Fruit fly (Drosophila melanogaster): ENCODE data around the gene CG46468.

The CG46468 gene

dm6 chr2L:9566656-9567055, 1.4 kb upstream of the CG46468 start, which contains the start of gene jp:
jp (minus strand) TSS chr2L:9566750.
- TF ChIP-seq CG10348 (GFP tag; IDR thresholded peaks at IDR 0.05) (no peak), CG13204 (GFP tag; optimal IDR thresholded peaks at IDR 0.05) (peak; percentile 24), Pif1A (GFP tag; optimal IDR thresholded peaks at IDR 0.05) (no peak), Ets98B (GFP tag; IDR thresholded peaks at IDR 0.05) (no peak), CG15710 (tag; optimal IDR thresholded peaks at IDR 0.05) (no peak)

dm6 chr2L:9564527-9564926, 711 bp downstream of the CG46468 start:
- peak; percentile 70 for TF ChIP-seq CG32121 (GFP tag; IDR thresholded peaks at IDR 0.05)
- TF ChIP-seq CG34367 (tag; optimal IDR thresholded peaks at IDR 0.05) = no peak
- TF ChIP-seq Pif1B (GFP tag; optimal IDR thresholded peaks at IDR 0.05) = no peak
- no peak for TF ChIP-seq EcR (GFP tag; optimal IDR thresholded peaks at IDR 0.05)
- no peak for TF ChIP-seq CG17806 (tag; optimal IDR thresholded peaks at IDR 0.05)
- TF ChIP-seq CG13204 (GFP tag; optimal IDR thresholded peaks at IDR 0.05) = no peak
- peak; percentile 40 for TF ChIP-seq Pif1A (GFP tag; optimal IDR thresholded peaks at IDR 0.05)
- TF ChIP-seq CG9948 (tag; optimal IDR thresholded peaks at IDR 0.05) = peak; percentile 48
- TF ChIP-seq CG8159 (tag; optimal IDR thresholded peaks at IDR 0.05) = peak; percentile 41
- no peak for TF ChIP-seq rn (GFP tag; IDR thresholded peaks at IDR 0.05)
- no peak for TF ChIP-seq CG12605 (GFP tag; IDR thresholded peaks at IDR 0.05)
- TF ChIP-seq Ets98B (GFP tag; IDR thresholded peaks at IDR 0.05) = peak; percentile 55
- TF ChIP-seq CG4496 (GFP tag; IDR thresholded peaks at IDR 0.05) = peak; percentile 60; the same call in 2 of the 3 replicates
- TF ChIP-seq D1 (tag; optimal IDR thresholded peaks at IDR 0.05) = no peak
- peak; percentile 53; the same call in 1 of the 3 replicates for TF ChIP-seq fd96Ca (GFP tag; IDR thresholded peaks at IDR 0.05)
- TF ChIP-seq gl (tag; optimal IDR thresholded peaks at IDR 0.05) = no peak
- TF ChIP-seq CG14655 (GFP tag; optimal IDR thresholded peaks at IDR 0.05) = peak; percentile 85
- peak; percentile 30; the same call in 1 of the 2 replicates for TF ChIP-seq CG10348 (GFP tag; IDR thresholded peaks at IDR 0.05)
- TF ChIP-seq Snoo (tag; optimal IDR thresholded peaks at IDR 0.05) = no peak
- TF ChIP-seq CG15710 (tag; optimal IDR thresholded peaks at IDR 0.05) = peak; percentile 44
- peak; percentile 76 for TF ChIP-seq CG8301 (tag; optimal IDR thresholded peaks at IDR 0.05)

DNA sequence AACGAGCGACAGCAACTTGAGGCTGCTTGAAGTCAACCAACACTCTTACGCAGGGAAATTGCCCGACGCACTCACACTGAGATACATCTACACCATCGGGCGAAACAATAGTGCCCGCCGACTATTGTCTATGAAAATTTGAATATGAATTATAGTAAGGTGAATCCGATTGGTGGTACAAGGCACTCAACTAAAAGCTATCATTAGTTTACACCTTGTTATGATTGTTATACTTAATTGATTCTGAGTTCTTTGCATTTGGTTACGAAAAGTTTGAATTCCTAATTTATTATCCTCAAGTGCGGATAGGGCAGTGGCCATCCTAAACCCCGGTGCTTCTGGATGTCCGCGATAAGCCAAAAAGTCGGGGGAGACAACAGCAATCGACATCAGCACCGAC, 2.5 kb downstream of the CG46468 start:
- no peak for TF ChIP-seq EcR (GFP tag; optimal IDR thresholded peaks at IDR 0.05)
- no peak for TF ChIP-seq Ets98B (GFP tag; IDR thresholded peaks at IDR 0.05)
- no peak for TF ChIP-seq CG9948 (tag; optimal IDR thresholded peaks at IDR 0.05)
- peak; percentile 8 for TF ChIP-seq CG8159 (tag; optimal IDR thresholded peaks at IDR 0.05)
- no peak for TF ChIP-seq CG8301 (tag; optimal IDR thresholded peaks at IDR 0.05)
- no peak for TF ChIP-seq fd96Ca (GFP tag; IDR thresholded peaks at IDR 0.05)

DNA sequence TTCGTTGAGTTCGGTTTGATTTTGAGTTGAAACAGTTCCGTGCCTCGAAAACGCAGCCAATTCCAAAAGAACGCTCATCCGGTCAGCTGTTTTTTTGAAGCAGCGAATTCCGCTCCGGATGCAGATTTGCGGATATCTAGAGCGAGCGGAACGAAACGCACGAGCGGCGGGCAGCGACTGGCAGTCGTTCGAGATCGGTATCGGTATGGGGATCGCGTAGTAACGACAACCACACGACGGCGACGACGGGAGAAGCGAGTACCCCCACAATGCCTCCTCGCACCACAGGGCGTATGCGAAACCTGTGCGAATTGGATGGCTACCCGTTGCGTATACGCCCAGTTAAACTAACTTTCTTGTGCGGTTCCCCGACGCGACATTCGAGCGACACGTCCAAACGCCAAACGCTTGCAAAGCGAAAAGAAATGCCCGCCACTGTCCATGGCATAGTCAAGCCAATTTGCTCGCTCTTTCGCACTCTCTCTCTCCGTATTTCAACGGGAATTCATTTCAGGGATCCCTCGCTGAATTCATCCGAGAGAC, 5.1 kb downstream of the CG46468 start:
- TF ChIP-seq CG17806 (tag; optimal IDR thresholded peaks at IDR 0.05) (no peak), CG4496 (GFP tag; IDR thresholded peaks at IDR 0.05) (peak; percentile 46; the same call in 2 of the 3 replicates), Ets98B (GFP tag; IDR thresholded peaks at IDR 0.05) (peak; percentile 59; the same call in 1 of the 2 replicates), fd96Ca (GFP tag; IDR thresholded peaks at IDR 0.05) (peak; percentile 63; the same call in 1 of the 3 replicates), CG32121 (GFP tag; IDR thresholded peaks at IDR 0.05) (peak; percentile 77), gl (tag; optimal IDR thresholded peaks at IDR 0.05) (no peak)

- TF ChIP-seq CG13204 (GFP tag; optimal IDR thresholded peaks at IDR 0.05) = no peak
- TF ChIP-seq CG4496 (GFP tag; IDR thresholded peaks at IDR 0.05) = no peak
Measured at dm6 chr2L:9557858-9558257, 7.4 kb downstream of the CG46468 start.

DNA sequence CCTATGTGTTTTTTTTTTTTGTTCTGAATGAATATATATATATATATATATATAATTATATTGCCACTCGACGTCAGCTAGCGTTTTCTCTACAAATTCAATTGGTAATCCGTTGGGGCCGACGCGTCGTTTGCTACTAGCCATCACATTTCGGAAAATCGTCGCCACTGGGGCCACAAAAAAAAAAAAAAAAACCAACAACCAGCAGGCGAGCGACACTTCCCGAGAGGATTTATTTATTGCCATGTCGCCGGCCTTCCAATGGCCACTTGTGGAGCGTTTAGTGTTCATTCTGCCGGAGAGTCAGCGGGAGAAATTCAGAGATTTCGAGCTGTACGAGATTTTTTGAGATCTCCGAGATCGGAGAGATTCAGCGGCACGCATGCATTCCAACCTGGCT, 14.4 kb downstream of the CG46468 start:
- TF ChIP-seq gl (tag; optimal IDR thresholded peaks at IDR 0.05) = no peak
- no peak for TF ChIP-seq Pif1A (GFP tag; optimal IDR thresholded peaks at IDR 0.05)
- TF ChIP-seq D1 (tag; optimal IDR thresholded peaks at IDR 0.05) = no peak
- peak; percentile 86 for TF ChIP-seq Ets98B (GFP tag; IDR thresholded peaks at IDR 0.05)
- peak; percentile 64 for TF ChIP-seq CG32121 (GFP tag; IDR thresholded peaks at IDR 0.05)

dm6 chr2L:9545511-9545910, 19.7 kb downstream of the CG46468 start, which contains the start of gene CG13114:
CG13114 (plus strand) TSS chr2L:9545811.
- TF ChIP-seq CG32121 (GFP tag; IDR thresholded peaks at IDR 0.05) (no peak), D1 (tag; optimal IDR thresholded peaks at IDR 0.05) (no peak), fd96Ca (GFP tag; IDR thresholded peaks at IDR 0.05) (no peak), CG10348 (GFP tag; IDR thresholded peaks at IDR 0.05) (no peak), rn (GFP tag; IDR thresholded peaks at IDR 0.05) (no peak), CG14655 (GFP tag; optimal IDR thresholded peaks at IDR 0.05) (no peak), CG12605 (GFP tag; IDR thresholded peaks at IDR 0.05) (no peak), Pif1B (GFP tag; optimal IDR thresholded peaks at IDR 0.05) (no peak)

DNA sequence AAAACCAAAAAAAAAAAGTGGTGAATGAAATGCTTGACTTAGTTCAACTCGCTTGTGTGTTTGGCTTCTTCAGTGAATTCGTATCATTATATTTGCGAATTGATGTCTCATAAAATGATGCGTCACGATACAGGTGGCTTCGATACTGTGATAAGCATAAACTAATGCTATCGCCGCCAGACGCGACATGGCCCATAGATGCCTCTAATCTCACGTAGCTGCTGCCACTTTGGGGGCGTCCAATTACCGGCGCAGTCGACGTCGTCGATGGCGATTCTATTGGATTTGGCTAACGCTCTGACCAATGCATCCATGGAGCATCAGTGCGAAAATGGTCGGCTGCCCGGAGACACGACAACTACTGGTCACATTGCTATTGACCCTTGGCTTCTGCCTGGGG, 21.4 kb downstream of the CG46468 start, which contains the start of gene CG13113:
Gene CG13113, plus strand, starts transcription at position 301 of the 400 bp plus-strand sequence.
- TF ChIP-seq Pif1B (GFP tag; optimal IDR thresholded peaks at IDR 0.05) (no peak), CG14655 (GFP tag; optimal IDR thresholded peaks at IDR 0.05) (no peak), CG15710 (tag; optimal IDR thresholded peaks at IDR 0.05) (no peak), D1 (tag; optimal IDR thresholded peaks at IDR 0.05) (no peak), Ets98B (GFP tag; IDR thresholded peaks at IDR 0.05) (no peak), CG13204 (GFP tag; optimal IDR thresholded peaks at IDR 0.05) (no peak), CG10348 (GFP tag; IDR thresholded peaks at IDR 0.05) (no peak), CG17806 (tag; optimal IDR thresholded peaks at IDR 0.05) (no peak), Pif1A (GFP tag; optimal IDR thresholded peaks at IDR 0.05) (no peak), CG34367 (tag; optimal IDR thresholded peaks at IDR 0.05) (no peak), EcR (GFP tag; optimal IDR thresholded peaks at IDR 0.05) (no peak), CG9948 (tag; optimal IDR thresholded peaks at IDR 0.05) (no peak), rn (GFP tag; IDR thresholded peaks at IDR 0.05) (no peak), CG32121 (GFP tag; IDR thresholded peaks at IDR 0.05) (no peak), gl (tag; optimal IDR thresholded peaks at IDR 0.05) (no peak), Snoo (tag; optimal IDR thresholded peaks at IDR 0.05) (no peak), CG4496 (GFP tag; IDR thresholded peaks at IDR 0.05) (no peak), fd96Ca (GFP tag; IDR thresholded peaks at IDR 0.05) (no peak), CG8159 (tag; optimal IDR thresholded peaks at IDR 0.05) (no peak)

All from whole organism, pupa.